Worm (Caenorhabditis elegans) whole organism, late embryonic: ENCODE measurements around the gene sri-6.

ENCODE experiments used
- ama-1 ChIP-seq: fragments of 150-350 bp; optimal IDR thresholded peaks from 2 replicates; lab custom pipeline; 2014
- ceh-6 ChIP-seq: fragments of 200-800 bp; sonication (Bioruptor generic); optimal IDR thresholded peaks from 2 replicates; lab custom pipeline; 2018; ENCODE audit warnings: mild to moderate bottlenecking, missing genetic modification characterization, missing compliant biosample characterization
- ceh-9 ChIP-seq: sonication (generic microtip); optimal IDR thresholded peaks from 2 replicates; lab custom pipeline; 2016; ENCODE audit warnings: mild to moderate bottlenecking, missing genetic modification characterization, inconsistent platforms, missing compliant biosample characterization
- dmd-4 ChIP-seq: sonication (generic microtip); optimal IDR thresholded peaks from 2 replicates; lab custom pipeline; 2016; ENCODE audit warnings: borderline replicate concordance, missing genetic modification characterization, missing compliant biosample characterization
- dve-1 ChIP-seq: sonication (generic microtip); optimal IDR thresholded peaks from 2 replicates; lab custom pipeline; 2017; ENCODE audit warnings: antibody characterized with exemption, mild to moderate bottlenecking, missing genetic modification characterization, missing compliant biosample characterization
- fkh-10 ChIP-seq: fragments of 150-350 bp; optimal IDR thresholded peaks from 2 replicates; lab custom pipeline; 2014; ENCODE audit warnings: missing biosample characterization, missing genetic modification reagents, missing genetic modification characterization
- lim-6 ChIP-seq: sonication (generic microtip); optimal IDR thresholded peaks from 2 replicates; lab custom pipeline; 2016; ENCODE audit warnings: missing genetic modification characterization, missing compliant biosample characterization
- nhr-11 ChIP-seq: fragments of 150-350 bp; optimal IDR thresholded peaks from 2 replicates; lab custom pipeline; 2014; ENCODE audit warnings: missing biosample characterization, missing genetic modification characterization
- npax-4 ChIP-seq: sonication (generic microtip); optimal IDR thresholded peaks from 2 replicates; lab custom pipeline; 2016; ENCODE audit warnings: missing genetic modification characterization, missing compliant biosample characterization
- sox-4 ChIP-seq: sonication (generic microtip); optimal IDR thresholded peaks from 2 replicates; lab custom pipeline; 2017; ENCODE audit warnings: mild to moderate bottlenecking, missing genetic modification characterization, inconsistent platforms, missing compliant biosample characterization
- tbx-2 ChIP-seq: sonication (generic microtip); optimal IDR thresholded peaks from 2 replicates; lab custom pipeline; 2016; ENCODE audit warnings: missing genetic modification characterization, missing compliant biosample characterization

DNA sequence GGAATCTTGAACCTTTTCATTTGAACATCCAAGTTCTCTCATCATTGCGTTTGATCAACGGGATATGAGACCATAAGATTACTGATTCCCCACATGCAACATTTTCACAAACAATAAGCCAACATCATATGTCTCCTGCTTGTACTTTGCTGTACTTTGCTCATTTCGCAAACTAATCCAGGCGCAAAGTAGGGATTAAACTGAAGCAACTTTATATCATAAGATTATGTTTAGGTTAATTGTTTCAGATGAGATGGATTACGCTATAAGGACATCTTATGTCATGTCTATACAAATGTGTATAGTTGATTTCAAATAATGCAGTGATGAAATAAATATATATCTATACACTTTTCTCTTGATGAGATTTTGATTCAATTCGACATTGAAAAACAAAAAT, 44.1 kb downstream of the sri-6 start:
- no peak for TF ChIP-seq npax-4
- TF ChIP-seq lim-6 (tag; lab: Kevin White, UChicago), result no peak
- TF ChIP-seq fkh-10, result no peak
- TF ChIP-seq dmd-4 (tag; lab: Kevin White, UChicago), result no peak
- no peak for TF ChIP-seq nhr-11
- no peak for TF ChIP-seq ceh-9 (tag; lab: Kevin White, UChicago)
- TF ChIP-seq tbx-2 (tag; lab: Kevin White, UChicago), result no peak
- TF ChIP-seq sox-4 (tag; lab: Kevin White, UChicago), result no peak
- no peak for TF ChIP-seq dve-1 (tag; lab: Kevin White, UChicago)
- TF ChIP-seq ceh-6 (GFP tag; lab: Kevin White, UChicago), result no peak
- no peak for TF ChIP-seq ama-1 (lab: Kevin White, UChicago)
